Worm (Caenorhabditis elegans) whole organism, L4 larva: ENCODE measurements around the gene fre-1.

Source experiments
- D1046.2 ChIP-seq: fragments of 200-800 bp; sonication (Bioruptor generic); IDR thresholded peaks from 2 replicates; pipeline ENCODE4 v1.3.6; 2022; ENCODE audit warnings: missing genetic modification characterization, missing compliant biosample characterization
- Y105C5A.15 ChIP-seq: fragments of 200-800 bp; sonication (Bioruptor generic); IDR thresholded peaks from 2 replicates; pipeline ENCODE4 v1.3.6; 2022; ENCODE audit warnings: missing genetic modification characterization, missing compliant biosample characterization
- Y75B8A.6 ChIP-seq: fragments of 200-800 bp; sonication (Bioruptor generic); IDR thresholded peaks from 2 replicates; pipeline ENCODE4 v1.3.6; 2022; ENCODE audit warnings: missing genetic modification reagents, missing genetic modification characterization, missing compliant biosample characterization
- ZK337.2 ChIP-seq: fragments of 200-800 bp; sonication (Bioruptor generic); IDR thresholded peaks from 2 replicates; pipeline ENCODE4 v1.3.6; 2022; ENCODE audit warnings: missing genetic modification reagents, missing genetic modification characterization, missing compliant biosample characterization
- aha-1 ChIP-seq: fragments of 150-350 bp; peaks from one replicate; lab custom pipeline; 2014; ENCODE audit warnings: missing biosample characterization, missing genetic modification characterization
- aly-2 ChIP-seq: sonication (generic microtip); optimal IDR thresholded peaks from 2 replicates; lab custom pipeline; 2018; ENCODE audit warnings: missing biosample characterization, missing genetic modification characterization
- ama-1 ChIP-seq: fragments of 150-350 bp; optimal IDR thresholded peaks from 2 replicates; lab custom pipeline; 2014; ENCODE audit warnings: inconsistent platforms, mixed read lengths
- ceh-20 ChIP-seq: fragments of 200-800 bp; sonication (Bioruptor generic); IDR thresholded peaks from 2 replicates; pipeline ENCODE4 v1.3.6; 2022; ENCODE audit warnings: missing genetic modification reagents, missing genetic modification characterization, missing compliant biosample characterization
- ceh-28 ChIP-seq: fragments of 150-350 bp; optimal IDR thresholded peaks from 2 replicates; lab custom pipeline; 2014; ENCODE audit warnings: missing biosample characterization, missing genetic modification reagents, missing genetic modification characterization
- ces-1 ChIP-seq: fragments of 150-350 bp; sonication (generic microtip); optimal IDR thresholded peaks from 4 replicates; lab custom pipeline; 2014; ENCODE audit warnings: missing biosample characterization, missing genetic modification reagents, missing genetic modification characterization
- ctbp-1 ChIP-seq: fragments of 200-800 bp; sonication (Bioruptor generic); IDR thresholded peaks from 2 replicates; pipeline ENCODE4 v1.3.6; 2022; ENCODE audit warnings: missing genetic modification reagents, missing genetic modification characterization, missing compliant biosample characterization
- daf-16 ChIP-seq, 3 experiments: sonication (generic microtip); optimal IDR thresholded peaks; 2 replicates each; lab custom pipeline; 2016 to 2017; ENCODE audit warnings: missing genetic modification characterization in 3 of 3, missing genetic modification reagents in 3 of 3, mild to moderate bottlenecking in 2 of 3, missing compliant biosample characterization in 2 of 3, missing biosample characterization in 1 of 3, moderate library complexity in 1 of 3
- dmd-6 ChIP-seq: fragments of 200-800 bp; sonication (Bioruptor generic); IDR thresholded peaks from 2 replicates; pipeline ENCODE4 v1.3.6; 2022; ENCODE audit warnings: missing genetic modification reagents, missing genetic modification characterization, missing compliant biosample characterization
- dve-1 ChIP-seq: sonication (generic microtip); optimal IDR thresholded peaks from 2 replicates; lab custom pipeline; 2017; ENCODE audit warnings: antibody characterized with exemption, mild to moderate bottlenecking, missing genetic modification characterization, missing compliant biosample characterization; ENCODE audit not compliant: insufficient read depth
- gei-8 ChIP-seq: fragments of 200-800 bp; sonication (Bioruptor generic); optimal IDR thresholded peaks from 2 replicates; lab custom pipeline; 2018; ENCODE audit warnings: mild to moderate bottlenecking, missing genetic modification characterization, missing compliant biosample characterization
- jun-1 ChIP-seq: fragments of 150-350 bp; optimal IDR thresholded peaks from 2 replicates; lab custom pipeline; 2014; ENCODE audit warnings: missing biosample characterization, missing genetic modification reagents, missing genetic modification characterization
- lin-38 ChIP-seq: fragments of 200-800 bp; sonication (Bioruptor generic); IDR thresholded peaks from 2 replicates; pipeline ENCODE4 v1.3.6; 2022; ENCODE audit warnings: missing genetic modification reagents, missing genetic modification characterization, missing compliant biosample characterization
- lsy-2 ChIP-seq, 2 experiments: fragments of 150-350 bp in 1 of 2; sonication (generic microtip) in 1 of 2; optimal IDR thresholded peaks; 2 replicates each; lab custom pipeline; 2014 to 2017; ENCODE audit warnings: missing biosample characterization in 2 of 2, missing genetic modification characterization in 2 of 2
- madf-5 ChIP-seq, 2 experiments: fragments of 200-800 bp; sonication (Bioruptor generic); IDR thresholded peaks; 2 replicates each; pipeline ENCODE4 v1.3.6; 2022; ENCODE audit warnings: missing compliant biosample characterization in 2 of 2, missing genetic modification characterization in 2 of 2
- mdt-29 ChIP-seq: fragments of 200-800 bp; sonication (Bioruptor generic); IDR thresholded peaks from 2 replicates; pipeline ENCODE4 v1.3.6; 2022; ENCODE audit warnings: missing genetic modification reagents, missing genetic modification characterization, missing compliant biosample characterization
- mep-1 ChIP-seq: fragments of 150-350 bp; sonication (generic microtip); optimal IDR thresholded peaks from 3 replicates; lab custom pipeline; 2014; ENCODE audit warnings: missing biosample characterization, missing genetic modification characterization
- mxl-3 ChIP-seq: fragments of 200-800 bp; sonication (Bioruptor generic); optimal IDR thresholded peaks from 2 replicates; lab custom pipeline; 2018; ENCODE audit warnings: mild to moderate bottlenecking, missing genetic modification characterization, missing compliant biosample characterization
- nhr-10 ChIP-seq: fragments of 150-350 bp; optimal IDR thresholded peaks from 2 replicates; lab custom pipeline; 2014; ENCODE audit warnings: missing biosample characterization, missing genetic modification characterization
- nhr-41 ChIP-seq: fragments of 200-800 bp; sonication (Bioruptor generic); IDR thresholded peaks from 2 replicates; pipeline ENCODE4 v1.3.6; 2022; ENCODE audit warnings: missing genetic modification reagents, missing genetic modification characterization, missing compliant biosample characterization
- php-3 ChIP-seq: fragments of 200-800 bp; sonication (Bioruptor generic); IDR thresholded peaks from 2 replicates; pipeline ENCODE4 v1.3.6; 2022; ENCODE audit warnings: missing genetic modification reagents, missing genetic modification characterization, missing compliant biosample characterization
- set-16 ChIP-seq: fragments of 200-800 bp; sonication (Bioruptor generic); IDR thresholded peaks from 2 replicates; pipeline ENCODE4 v1.3.6; 2022; ENCODE audit warnings: missing genetic modification reagents, missing genetic modification characterization, missing compliant biosample characterization
- skn-1 ChIP-seq: fragments of 150-350 bp; optimal IDR thresholded peaks from 2 replicates; lab custom pipeline; 2014; ENCODE audit warnings: missing biosample characterization, missing genetic modification characterization
- tag-97 ChIP-seq: fragments of 200-800 bp; sonication (Bioruptor generic); IDR thresholded peaks from 2 replicates; pipeline ENCODE4 v1.3.6; 2022; ENCODE audit warnings: missing genetic modification characterization, missing compliant biosample characterization
- unc-130 ChIP-seq: sonication (generic microtip); optimal IDR thresholded peaks from 2 replicates; lab custom pipeline; 2016; ENCODE audit warnings: missing genetic modification reagents, missing genetic modification characterization, missing compliant biosample characterization
- vab-7 ChIP-seq: fragments of 200-800 bp; sonication (Bioruptor generic); IDR thresholded peaks from 2 replicates; pipeline ENCODE4 v1.3.6; 2022; ENCODE audit warnings: missing genetic modification reagents, missing genetic modification characterization, missing compliant biosample characterization
- zfp-2 ChIP-seq: sonication (generic microtip); optimal IDR thresholded peaks from 2 replicates; lab custom pipeline; 2016; ENCODE audit warnings: mild to moderate bottlenecking, missing genetic modification characterization, missing compliant biosample characterization
- zfp-3 ChIP-seq: fragments of 200-800 bp; sonication (Bioruptor generic); conservative IDR thresholded peaks from 2 replicates; pipeline ENCODE4 v1.3.6; 2022; ENCODE audit warnings: missing genetic modification reagents, missing genetic modification characterization, missing compliant biosample characterization
- zip-2 ChIP-seq: fragments of 150-350 bp; optimal IDR thresholded peaks from 2 replicates; lab custom pipeline; 2014; ENCODE audit warnings: missing biosample characterization, missing genetic modification characterization
- ztf-7 ChIP-seq: fragments of 150-350 bp; optimal IDR thresholded peaks from 2 replicates; lab custom pipeline; 2014; ENCODE audit warnings: missing biosample characterization, missing genetic modification characterization

fre-1 gene

ce11 chrV:20064076-20064475 is 23.5 kb downstream of the fre-1 start, which contains the start of gene ttx-1:
Gene ttx-1 (minus strand): TSS chrV:20064176.
- TF ChIP-seq dve-1 (no peak), dmd-6 (GFP tag; lab: Robert Waterston, UW) (no peak), zip-2 (tag; lab: Kevin White, UChicago) (no peak), ama-1 (lab: Kevin White, UChicago) (no peak), mep-1 (tag; lab: Kevin White, UChicago) (no peak), vab-7 (GFP tag; lab: Robert Waterston, UW) (no peak), zfp-3 (no peak), mdt-29 (no peak), daf-16 (GFP tag; optimal IDR thresholded peaks at IDR 0.05; lab: Kevin White, UChicago) (no peak), daf-16 (tag; optimal IDR thresholded peaks at IDR 0.05; lab: Kevin White, UChicago) (no peak), unc-130 (GFP tag; lab: Kevin White, UChicago) (no peak), ceh-20 (GFP tag; lab: Robert Waterston, UW) (no peak), gei-8 (GFP tag; lab: Kevin White, UChicago) (no peak), set-16 (GFP tag; lab: Robert Waterston, UW) (no peak), zfp-2 (tag; lab: Kevin White, UChicago) (no peak), aly-2 (no peak), Y105C5A.15 (GFP tag; lab: Robert Waterston, UW) (no peak)

- TF ChIP-seq nhr-10 (tag; lab: Kevin White, UChicago) = no peak
- TF ChIP-seq ZK337.2 (GFP tag; lab: Robert Waterston, UW) = no peak
- 0 out of 2 replicates have a peak, but pooled peaks have one; percentile 54 for TF ChIP-seq D1046.2
- peak; percentile 74 for TF ChIP-seq set-16 (GFP tag; lab: Robert Waterston, UW)
- TF ChIP-seq php-3 = no peak
- TF ChIP-seq madf-5 (GFP tag; IDR thresholded peaks at IDR 0.05; lab: Robert Waterston, UW) = no peak
- TF ChIP-seq ztf-7 = no peak
- TF ChIP-seq jun-1 (tag; lab: Kevin White, UChicago) = no peak
- TF ChIP-seq, all 104 proteins: peak for 2
Observed at ce11 chrV:20061498-20061897, 26.0 kb downstream of the fre-1 start.

ce11 chrV:20059370-20059769 is 28.2 kb downstream of the fre-1 start:
- TF ChIP-seq aha-1 (peak; percentile 26), ceh-28 (peak; percentile 73), ceh-20 (GFP tag; lab: Robert Waterston, UW) (no peak)

- TF ChIP-seq Y75B8A.6 (GFP tag; lab: Robert Waterston, UW) = no peak
- TF ChIP-seq ces-1 (GFP tag; lab: Kevin White, UChicago) = no peak
- TF ChIP-seq aha-1 = peak; percentile 5
- TF ChIP-seq lsy-2 (tag; optimal IDR thresholded peaks at IDR 0.05; lab: Kevin White, UChicago) = no peak
- no peak for TF ChIP-seq zfp-2 (tag; lab: Kevin White, UChicago)
- no peak for TF ChIP-seq ama-1 (lab: Kevin White, UChicago)
- no peak for TF ChIP-seq D1046.2
- no peak for TF ChIP-seq lin-38 (GFP tag; lab: Robert Waterston, UW)
- no peak for TF ChIP-seq tag-97 (GFP tag; lab: Robert Waterston, UW)
- TF ChIP-seq, all 104 proteins: peak for 1
Observed at ce11 chrV:20049065-20049464, 38.5 kb downstream of the fre-1 start, which contains the start of gene srh-233. Gene srh-233 (plus strand): TSS chrV:20049365.

- TF ChIP-seq nhr-41 (GFP tag; lab: Robert Waterston, UW) (no peak), ctbp-1 (no peak), D1046.2 (no peak), skn-1 (tag; lab: Kevin White, UChicago) (no peak), mxl-3 (no peak)
Observed at ce11 chrV:20047310-20047709, 40.2 kb downstream of the fre-1 start, which contains the start of gene spe-19. Gene spe-19 (minus strand): TSS chrV:20047410.
